Fruit fly (Drosophila melanogaster): Measurements from ENCODE around the gene Rbp9.
A peak's percentile ranks its signal among the peaks of the same experiment; 100 is the strongest.

The Rbp9 gene

DNA sequence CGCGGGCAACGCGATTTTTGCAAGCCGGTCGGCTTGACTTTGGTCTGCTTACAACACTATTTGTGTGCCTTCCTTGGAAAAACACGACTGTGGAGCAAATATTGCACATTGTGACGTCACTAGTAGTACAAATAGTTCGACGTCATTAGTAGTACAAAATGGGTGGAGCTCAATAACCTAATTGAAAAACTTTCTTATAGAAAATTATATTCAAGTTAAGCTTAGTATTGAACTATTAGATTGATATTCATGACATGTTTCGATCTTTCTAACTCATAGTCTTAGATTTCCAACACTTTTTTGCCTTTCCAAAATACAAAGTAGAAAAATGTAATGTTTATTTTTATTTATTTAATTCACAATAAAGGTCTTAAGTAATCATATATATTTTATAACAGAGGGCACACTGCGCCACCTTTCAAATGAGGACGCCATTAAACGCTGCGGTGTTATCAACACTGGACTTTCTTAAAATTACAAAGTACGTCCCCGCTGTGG is 17.9 kb downstream of the Rbp9 start, which contains the start of the genes Rrp1 and gammaTub23C (continued):
- TF ChIP-seq insv (GFP tag; optimal IDR thresholded peaks at IDR 0.05) = peak in 1 of 2 experiments; percentile 74
- TF ChIP-seq CG3065 (GFP tag; optimal IDR thresholded peaks at IDR 0.05) = peak; percentile 88
- TF ChIP-seq CG31388 (GFP tag; optimal IDR thresholded peaks at IDR 0.05) = peak; percentile 66
- no peak for TF ChIP-seq unc-4 (GFP tag; IDR thresholded peaks at IDR 0.05; ENCODE audit: partially characterized antibody)
- 0 out of 2 replicates have a peak, but pooled peaks have one; percentile 38 for TF ChIP-seq CG11696 (GFP tag; IDR thresholded peaks at IDR 0.05)
- peak; percentile 41 for TF ChIP-seq disco-r (GFP tag; optimal IDR thresholded peaks at IDR 0.05)
- TF ChIP-seq Hr78 (GFP tag; optimal IDR thresholded peaks at IDR 0.05) = peak in 1 of 2 experiments; percentile 71
- no peak for TF ChIP-seq wek (GFP tag; optimal IDR thresholded peaks at IDR 0.05)
- TF ChIP-seq ssp (GFP tag; IDR thresholded peaks at IDR 0.05) = peak; percentile 80
- TF ChIP-seq slbo (GFP tag; IDR thresholded peaks at IDR 0.05) = peak; percentile 91
- peak; percentile 80 for TF ChIP-seq vfl (GFP tag; optimal IDR thresholded peaks at IDR 0.05)
- peak; percentile 83 for TF ChIP-seq CG7372 (GFP tag; IDR thresholded peaks at IDR 0.05)
- TF ChIP-seq CG13624 (GFP tag; optimal IDR thresholded peaks at IDR 0.05) = peak; percentile 73
- TF ChIP-seq HLH54F (GFP tag; optimal IDR thresholded peaks at IDR 0.05) = peak; percentile 81
- no peak for TF ChIP-seq h (optimal IDR thresholded peaks at IDR 0.05)
- peak; percentile 72 for TF ChIP-seq Dad (GFP tag; optimal IDR thresholded peaks at IDR 0.05)
- TF ChIP-seq CG8924 (tag; optimal IDR thresholded peaks at IDR 0.05) = peak; percentile 91
- no peak for TF ChIP-seq prd (optimal IDR thresholded peaks at IDR 0.05)
- TF ChIP-seq prd (GFP tag; IDR thresholded peaks at IDR 0.05) = peak; percentile 93

DNA sequence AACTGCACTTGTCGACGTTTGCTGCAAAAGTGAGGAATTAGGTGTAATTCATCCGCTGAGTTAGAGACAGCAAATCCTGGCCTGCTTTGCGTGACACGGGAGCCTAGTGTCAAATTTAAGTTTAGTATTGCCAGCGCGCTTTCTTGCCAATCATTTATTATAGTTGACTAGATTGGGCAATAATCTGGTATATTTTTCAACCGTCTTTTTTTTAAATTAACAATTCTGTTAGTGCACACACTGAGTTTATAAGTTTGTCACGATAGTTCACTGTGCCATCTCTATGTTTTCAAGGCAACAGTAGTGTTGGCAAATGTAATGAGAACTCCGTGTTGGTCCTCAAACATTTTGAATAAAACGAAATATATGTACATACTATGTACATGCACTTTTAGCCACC is 22.3 kb downstream of the Rbp9 start, which contains the start of the genes CG9641 and CG3165:
TSS of gene CG9641 (minus strand) at position 34 of the 400 bp plus-strand sequence.
TSS of gene CG3165 (plus strand) at position 294 of the 400 bp plus-strand sequence.
- TF ChIP-seq Sin3A (optimal IDR thresholded peaks at IDR 0.05) = peak; percentile 76
- TF ChIP-seq CG34422 (GFP tag; IDR thresholded peaks at IDR 0.05) = peak; percentile 80
- peak; percentile 77 for TF ChIP-seq CG18476 (GFP tag; optimal IDR thresholded peaks at IDR 0.05)
- peak; percentile 69 for TF ChIP-seq fd3F (GFP tag; optimal IDR thresholded peaks at IDR 0.05)
- peak; percentile 88 for TF ChIP-seq amos (GFP tag; IDR thresholded peaks at IDR 0.05; ENCODE audit: partially characterized antibody)
- TF ChIP-seq Spps (tag; optimal IDR thresholded peaks at IDR 0.05) = peak; percentile 70
- TF ChIP-seq CG10565 (GFP tag; optimal IDR thresholded peaks at IDR 0.05) = peak; percentile 70
- peak; percentile 89 for TF ChIP-seq MBD-R2 (GFP tag; IDR thresholded peaks at IDR 0.05)
- TF ChIP-seq CG7357 (GFP tag; IDR thresholded peaks at IDR 0.05) = peak; percentile 69; the same call in 2 of the 3 replicates
- peak; percentile 71 for TF ChIP-seq YL-1 (GFP tag; optimal IDR thresholded peaks at IDR 0.05)
- TF ChIP-seq CG1602 (GFP tag; optimal IDR thresholded peaks at IDR 0.05) = peak; percentile 82
- TF ChIP-seq Lhr (GFP tag; optimal IDR thresholded peaks at IDR 0.05) = no peak
- TF ChIP-seq D19A (tag; optimal IDR thresholded peaks at IDR 0.05) = no peak
- TF ChIP-seq Dbx (GFP tag; IDR thresholded peaks at IDR 0.05) = peak; percentile 86
- TF ChIP-seq lola (GFP tag; optimal IDR thresholded peaks at IDR 0.05) = peak in 1 of 3 experiments; percentile 84
- TF ChIP-seq CG14860 (GFP tag; IDR thresholded peaks at IDR 0.05; ENCODE audit: partially characterized antibody) = peak; percentile 95
- peak; percentile 35 for TF ChIP-seq CTCF (GFP tag; optimal IDR thresholded peaks at IDR 0.05)
- TF ChIP-seq gce (GFP tag; IDR thresholded peaks at IDR 0.05) = peak; percentile 52; the same call in 1 of the 3 replicates
- peak; percentile 76; the same call in 1 of the 2 replicates for TF ChIP-seq klu (GFP tag; IDR thresholded peaks at IDR 0.05)
- no peak for TF ChIP-seq cg (GFP tag; optimal IDR thresholded peaks at IDR 0.05)
- peak; percentile 78 for TF ChIP-seq NFAT (GFP tag; IDR thresholded peaks at IDR 0.05)
- peak; percentile 76 for TF ChIP-seq ab (GFP tag; optimal IDR thresholded peaks at IDR 0.05)
- TF ChIP-seq CG6683 (GFP tag; optimal IDR thresholded peaks at IDR 0.05) = peak; percentile 58
- no peak for TF ChIP-seq Hmr (GFP tag; optimal IDR thresholded peaks at IDR 0.05)
- no peak for TF ChIP-seq br (optimal IDR thresholded peaks at IDR 0.05)
- TF ChIP-seq CG12104 (GFP tag; optimal IDR thresholded peaks at IDR 0.05) = peak; percentile 75
- TF ChIP-seq CG12942 (GFP tag; optimal IDR thresholded peaks at IDR 0.05) = peak; percentile 85
- peak; percentile 88 for TF ChIP-seq CHES-1-like (GFP tag; optimal IDR thresholded peaks at IDR 0.05)
- peak; percentile 73; the same call in 1 of the 3 replicates for TF ChIP-seq CG11093 (GFP tag; IDR thresholded peaks at IDR 0.05)
- TF ChIP-seq fd96Cb (tag; optimal IDR thresholded peaks at IDR 0.05) = peak; percentile 74
- peak; percentile 73 for TF ChIP-seq CG32772 (GFP tag; IDR thresholded peaks at IDR 0.05)
- no peak for TF ChIP-seq CG3407 (GFP tag; optimal IDR thresholded peaks at IDR 0.05)
- peak; percentile 60 for TF ChIP-seq Sry-β (GFP tag; optimal IDR thresholded peaks at IDR 0.05)

Measured in whole organism, embryonic.